Worm (Caenorhabditis elegans) whole organism, early embryonic: Measurements from ENCODE around the gene lrpr-1.

Experiments
- aly-1 ChIP-seq: sonication (generic microtip); optimal IDR thresholded peaks from 2 replicates; lab custom pipeline; 2016; ENCODE audit warnings: missing genetic modification characterization, missing compliant biosample characterization
- ama-1 ChIP-seq: fragments of 150-350 bp; optimal IDR thresholded peaks from 2 replicates; lab custom pipeline; 2014
- hmbx-1 ChIP-seq: sonication (generic microtip); optimal IDR thresholded peaks from 2 replicates; lab custom pipeline; 2016; ENCODE audit warnings: mild to moderate bottlenecking, missing genetic modification characterization, missing compliant biosample characterization
- hmg-4 ChIP-seq: fragments of 200-800 bp; sonication (Bioruptor generic); optimal IDR thresholded peaks from 2 replicates; lab custom pipeline; 2018; ENCODE audit warnings: mild to moderate bottlenecking, missing genetic modification characterization, missing compliant biosample characterization
- sea-1 ChIP-seq: fragments of 200-800 bp; sonication (Bioruptor generic); conservative IDR thresholded peaks from 2 replicates; pipeline ENCODE4 v1.3.6; 2022; ENCODE audit warnings: missing genetic modification characterization, missing compliant biosample characterization

DNA sequence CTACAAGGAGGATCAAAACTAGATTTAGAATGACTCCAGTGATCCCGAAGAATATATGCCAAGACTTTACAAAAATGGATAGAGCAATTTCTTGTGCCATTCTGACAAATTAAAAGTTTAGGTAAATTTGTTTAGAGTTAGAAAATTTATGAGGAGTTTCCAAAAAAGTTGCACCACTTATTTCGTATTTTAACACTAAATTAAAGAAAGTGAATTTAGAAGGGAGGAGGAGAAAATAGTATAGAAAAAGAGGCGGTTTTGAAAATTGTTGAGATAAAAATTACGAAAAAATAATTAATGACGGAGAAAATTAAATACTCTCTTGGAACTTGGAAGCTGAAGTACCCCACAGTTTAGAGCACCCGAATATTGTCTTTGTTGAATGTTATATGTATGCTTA lies 11.4 kb downstream of the lrpr-1 start, which contains the start of gene srd-15:
- TF ChIP-seq ama-1 (lab: Kevin White, UChicago) (no peak), hmg-4 (no peak), aly-1 (tag; lab: Kevin White, UChicago) (no peak), sea-1 (GFP tag; lab: Robert Waterston, UW) (no peak), hmbx-1 (tag; lab: Kevin White, UChicago) (no peak)
